Worm (Caenorhabditis elegans): ENCODE data around the gene T26C12.2.

The T26C12.2 gene

DNA sequence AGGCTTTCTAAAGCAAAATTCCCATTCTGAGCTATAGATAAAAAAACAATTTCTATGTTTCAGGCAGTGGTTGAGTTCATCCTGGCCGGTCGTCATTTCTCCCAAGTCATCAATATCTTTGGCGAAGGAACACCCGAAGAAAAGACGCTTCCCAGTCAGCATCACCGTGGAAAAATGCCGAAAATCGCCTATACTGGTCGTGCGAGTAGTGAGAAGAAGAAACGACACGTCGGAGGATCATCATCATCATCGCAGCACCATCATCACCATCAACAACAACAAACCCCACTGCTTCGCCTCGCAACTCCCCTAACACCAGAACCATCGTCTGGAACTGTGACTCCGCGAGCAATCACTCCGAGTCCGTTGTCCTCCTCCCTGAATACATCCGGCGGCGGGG, 14.0 kb downstream of the T26C12.2 start:
- TF ChIP-seq W03F9.2 (tag; optimal IDR thresholded peaks at IDR 0.05), result no peak
- no peak for TF ChIP-seq him-1 (tag; optimal IDR thresholded peaks at IDR 0.05)
- TF ChIP-seq dao-5 (tag; optimal IDR thresholded peaks at IDR 0.05), result no peak

DNA sequence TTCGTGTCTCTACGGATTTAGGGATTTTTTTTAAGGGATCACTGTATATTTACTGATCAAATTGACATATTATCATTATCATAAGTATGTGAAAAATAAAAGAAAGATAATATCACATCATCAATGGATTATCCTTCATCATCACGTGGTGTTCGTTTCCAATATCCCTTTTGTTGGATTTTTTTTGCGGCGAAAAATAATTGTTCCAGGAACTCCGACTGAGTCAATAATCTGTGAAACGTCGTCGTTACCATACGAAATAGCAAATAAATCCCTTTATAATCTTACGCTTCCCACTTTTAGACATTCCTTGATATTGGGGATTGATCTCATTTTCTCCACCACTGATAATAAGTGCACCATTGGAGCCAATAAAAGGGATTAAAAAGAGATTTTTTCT, 15.5 kb downstream of the T26C12.2 start:
- no peak for TF ChIP-seq dao-5 (tag; optimal IDR thresholded peaks at IDR 0.05)
- TF ChIP-seq W03F9.2 (tag; optimal IDR thresholded peaks at IDR 0.05), result no peak
- TF ChIP-seq him-1 (tag; optimal IDR thresholded peaks at IDR 0.05), result no peak

DNA sequence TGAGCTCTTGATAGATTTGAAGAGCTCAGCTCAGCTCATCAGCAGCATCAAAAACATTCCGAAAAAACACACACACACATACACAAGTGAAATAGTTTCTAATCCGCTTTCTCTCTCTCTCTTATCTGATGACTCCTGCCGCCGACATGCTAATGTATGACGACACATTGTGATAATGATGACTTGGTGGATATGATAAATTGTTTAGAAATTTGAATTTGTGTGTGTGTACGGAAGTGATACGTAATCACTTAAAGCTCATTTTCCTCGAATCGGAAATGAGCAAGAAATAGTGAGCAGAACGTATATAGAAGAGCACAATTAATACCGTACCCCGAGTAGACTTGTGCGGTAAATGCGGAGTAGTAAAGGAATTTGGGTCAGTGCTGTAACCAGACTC, 18.7 kb downstream of the T26C12.2 start:
- TF ChIP-seq W03F9.2 (tag; optimal IDR thresholded peaks at IDR 0.05), result no peak

- TF ChIP-seq dao-5 (tag; optimal IDR thresholded peaks at IDR 0.05) (no peak), him-1 (tag; optimal IDR thresholded peaks at IDR 0.05) (no peak), W03F9.2 (tag; optimal IDR thresholded peaks at IDR 0.05) (no peak)
Measured at ce11 chrIV:3234269-3234668, 31.3 kb downstream of the T26C12.2 start.

DNA sequence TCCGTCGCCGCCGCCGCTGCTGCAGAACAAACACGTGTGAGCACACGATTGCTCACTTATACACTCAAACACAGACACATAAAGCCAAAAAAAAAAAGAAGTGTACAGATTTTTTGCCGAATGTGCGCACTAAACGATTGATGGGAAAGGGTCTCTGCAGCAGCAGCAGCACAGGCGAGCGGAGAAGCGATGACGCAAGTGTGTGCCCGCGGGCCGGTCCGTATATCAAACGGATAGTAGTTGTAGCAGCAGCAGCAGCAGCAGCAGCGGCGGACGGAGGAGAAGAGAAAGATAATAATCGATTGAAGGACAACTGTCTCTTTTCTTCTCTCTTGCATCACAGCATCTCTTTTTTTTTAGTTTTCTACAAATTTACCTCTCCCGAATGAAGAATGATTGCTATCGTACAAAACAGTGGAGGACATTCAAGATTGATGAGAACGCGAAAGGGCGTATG, 32.1 kb downstream of the T26C12.2 start:
- TF ChIP-seq W03F9.2 (tag; optimal IDR thresholded peaks at IDR 0.05) (no peak), him-1 (tag; optimal IDR thresholded peaks at IDR 0.05) (no peak), dao-5 (tag; optimal IDR thresholded peaks at IDR 0.05) (no peak)

DNA sequence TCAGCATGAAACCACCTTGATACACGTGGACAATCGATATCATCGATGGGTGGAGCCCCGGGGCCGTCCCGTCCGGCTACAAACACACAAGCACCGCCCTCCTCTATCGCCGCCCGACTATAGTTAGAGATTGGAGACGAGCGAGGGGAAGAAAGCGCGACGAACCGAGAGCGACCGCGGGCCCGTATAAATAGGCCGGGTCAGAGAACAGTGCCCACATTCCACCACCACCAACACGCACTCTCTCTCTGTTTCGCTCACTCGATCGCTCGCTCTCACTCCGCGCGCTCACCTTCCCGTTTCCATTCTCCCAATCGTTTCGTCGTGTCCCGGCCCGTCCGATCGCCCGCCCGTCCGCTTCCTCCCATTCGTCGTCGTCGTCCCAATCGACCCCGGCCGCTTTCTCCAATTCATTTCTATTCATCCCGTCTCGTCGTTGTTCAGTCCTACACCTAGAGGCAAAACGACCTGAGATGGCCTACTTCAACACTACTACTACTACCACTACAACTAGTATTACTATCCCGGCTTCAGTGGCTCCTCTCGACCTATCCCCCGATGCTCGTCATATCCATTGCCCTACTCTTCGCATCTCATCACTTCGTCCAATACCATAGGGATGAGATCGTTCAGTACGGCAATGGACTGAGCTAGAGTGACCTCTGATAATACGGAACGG, 32.7 kb downstream of the T26C12.2 start:
- TF ChIP-seq dao-5 (tag; optimal IDR thresholded peaks at IDR 0.05), result no peak
- no peak for TF ChIP-seq W03F9.2 (tag; optimal IDR thresholded peaks at IDR 0.05)
- TF ChIP-seq him-1 (tag; optimal IDR thresholded peaks at IDR 0.05), result no peak

- TF ChIP-seq dao-5 (tag; optimal IDR thresholded peaks at IDR 0.05) (no peak), him-1 (tag; optimal IDR thresholded peaks at IDR 0.05) (no peak), W03F9.2 (tag; optimal IDR thresholded peaks at IDR 0.05) (no peak)
Measured at ce11 chrIV:3231644-3232043, 33.9 kb downstream of the T26C12.2 start.

ce11 chrIV:3227549-3228139, 37.9 kb downstream of the T26C12.2 start:
- TF ChIP-seq dao-5 (tag; optimal IDR thresholded peaks at IDR 0.05) (no peak), him-1 (tag; optimal IDR thresholded peaks at IDR 0.05) (no peak), W03F9.2 (tag; optimal IDR thresholded peaks at IDR 0.05) (no peak)

DNA sequence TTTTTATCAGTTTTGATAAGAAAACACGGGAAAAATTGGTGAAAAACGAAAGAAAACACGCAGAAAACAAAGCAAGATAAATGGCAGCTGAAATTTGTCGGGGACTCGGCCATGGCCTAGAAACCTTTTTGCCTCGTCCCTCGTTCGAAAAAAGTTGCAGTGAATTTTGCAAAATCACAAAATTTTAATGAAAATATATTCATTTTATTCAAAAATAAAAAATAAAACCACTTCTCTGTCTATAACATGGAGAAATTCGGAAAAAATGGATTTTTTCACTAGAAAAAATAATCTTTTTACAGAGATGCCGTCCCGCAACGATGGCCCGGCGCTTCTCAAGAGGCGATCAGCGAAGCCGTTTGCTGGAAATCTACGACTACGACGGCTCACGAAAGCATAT, 43.4 kb downstream of the T26C12.2 start, which contains the start of gene Y67D8A.2:
TSS of gene Y67D8A.2 (plus strand) at position 301 of the 400 bp plus-strand sequence.
- TF ChIP-seq him-1 (tag; optimal IDR thresholded peaks at IDR 0.05) (no peak), W03F9.2 (tag; optimal IDR thresholded peaks at IDR 0.05) (no peak), dao-5 (tag; optimal IDR thresholded peaks at IDR 0.05) (no peak)

DNA sequence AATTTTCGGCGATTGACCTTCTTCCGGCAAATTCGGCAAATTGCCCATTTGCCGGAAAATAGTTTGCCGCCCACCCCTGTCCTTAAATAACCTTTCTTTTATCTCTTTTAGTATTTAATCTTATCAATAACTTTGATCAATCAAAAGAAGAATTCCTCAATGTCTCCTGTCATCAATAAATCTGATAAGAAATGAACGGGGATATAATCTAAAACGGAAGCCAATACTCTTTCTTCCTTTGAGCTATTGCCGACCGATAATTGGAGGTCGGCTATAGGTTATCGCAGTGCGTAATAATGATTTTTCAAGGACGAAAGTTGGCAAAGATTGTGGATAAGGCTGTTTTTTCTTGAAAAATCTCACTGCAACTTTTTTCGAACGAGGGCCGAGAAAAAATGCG, 44.4 kb downstream of the T26C12.2 start:
- TF ChIP-seq him-1 (tag; optimal IDR thresholded peaks at IDR 0.05), result no peak

All from whole organism, L4/young adult.